Worm (Caenorhabditis elegans) whole organism, late embryonic: Measurements from ENCODE around the gene fbxa-71.
A peak's percentile ranks its signal among the peaks of the same experiment; 100 is the strongest.

ENCODE experiments used
- K02D7.2 ChIP-seq: sonication (generic microtip); optimal IDR thresholded peaks from 2 replicates; lab custom pipeline; 2017; ENCODE audit warnings: mild to moderate bottlenecking, missing genetic modification characterization, missing compliant biosample characterization
- ama-1 ChIP-seq: fragments of 150-350 bp; optimal IDR thresholded peaks from 2 replicates; lab custom pipeline; 2014
- elt-2 ChIP-seq: sonication (generic microtip); optimal IDR thresholded peaks from 2 replicates; lab custom pipeline; 2016; ENCODE audit warnings: missing genetic modification reagents, missing genetic modification characterization, missing compliant biosample characterization
- fax-1 ChIP-seq: sonication (generic microtip); optimal IDR thresholded peaks from 2 replicates; lab custom pipeline; 2016; ENCODE audit warnings: missing genotype, missing genetic modification characterization, missing compliant biosample characterization
- nhr-11 ChIP-seq: fragments of 150-350 bp; optimal IDR thresholded peaks from 2 replicates; lab custom pipeline; 2014; ENCODE audit warnings: missing biosample characterization, missing genetic modification characterization
- pax-1 ChIP-seq: fragments of 150-350 bp; optimal IDR thresholded peaks from 2 replicates; lab custom pipeline; 2014; ENCODE audit warnings: missing biosample characterization, missing genetic modification characterization
- pha-4 ChIP-seq: fragments of 150-350 bp; optimal IDR thresholded peaks from 2 replicates; lab custom pipeline; 2018; ENCODE audit warnings: missing biosample characterization, missing genetic modification reagents, missing genetic modification characterization
- pqm-1 ChIP-seq: sonication (generic microtip); optimal IDR thresholded peaks from 2 replicates; lab custom pipeline; 2016; ENCODE audit warnings: missing genetic modification characterization, missing compliant biosample characterization
- ref-2 ChIP-seq: sonication (generic microtip); optimal IDR thresholded peaks from 2 replicates; lab custom pipeline; 2016; ENCODE audit warnings: missing genetic modification characterization, missing compliant biosample characterization
- sox-4 ChIP-seq: sonication (generic microtip); optimal IDR thresholded peaks from 2 replicates; lab custom pipeline; 2017; ENCODE audit warnings: mild to moderate bottlenecking, missing genetic modification characterization, inconsistent platforms, missing compliant biosample characterization
- tbx-7 ChIP-seq: sonication (generic microtip); optimal IDR thresholded peaks from 2 replicates; lab custom pipeline; 2016; ENCODE audit warnings: missing genotype, missing genetic modification characterization, missing compliant biosample characterization
- ttx-3 ChIP-seq: sonication (generic microtip); optimal IDR thresholded peaks from 2 replicates; lab custom pipeline; 2016; ENCODE audit warnings: missing genetic modification reagents, missing genetic modification characterization, missing compliant biosample characterization
- unc-86 ChIP-seq: sonication (generic microtip); optimal IDR thresholded peaks from 2 replicates; lab custom pipeline; 2016; ENCODE audit warnings: missing genetic modification characterization, missing compliant biosample characterization

ce11 chrIII:2224478-2224877, 31.1 kb upstream of the fbxa-71 start, which contains the start of gene fbxa-38:
- peak; percentile 11 for TF ChIP-seq elt-2
- TF ChIP-seq nhr-11, result no peak
- no peak for TF ChIP-seq sox-4 (tag; lab: Kevin White, UChicago)
- no peak for TF ChIP-seq ref-2
- no peak for TF ChIP-seq K02D7.2
- TF ChIP-seq unc-86, result no peak
- no peak for TF ChIP-seq ttx-3
- no peak for TF ChIP-seq ama-1 (lab: Kevin White, UChicago)
- no peak for TF ChIP-seq pqm-1 (tag; lab: Kevin White, UChicago)
- TF ChIP-seq pha-4 (tag; lab: Kevin White, UChicago), result no peak
- TF ChIP-seq tbx-7 (tag; lab: Kevin White, UChicago), result no peak
- TF ChIP-seq pax-1 (tag; lab: Kevin White, UChicago), result no peak
- no peak for TF ChIP-seq fax-1 (tag; lab: Kevin White, UChicago)
